Worm (Caenorhabditis elegans) whole organism, L4 larva: ENCODE results near the gene C45G9.8.

ENCODE experiments used
- F44E2.7 ChIP-seq: fragments of 200-800 bp; sonication (Bioruptor generic); IDR thresholded peaks from 2 replicates; pipeline ENCODE4 v2.1.2; 2022; ENCODE audit warnings: missing genetic modification characterization, missing compliant biosample characterization
- F49E8.2 ChIP-seq: sonication (generic microtip); optimal IDR thresholded peaks from 2 replicates; lab custom pipeline; 2016; ENCODE audit warnings: missing compliant biosample characterization, mild to moderate bottlenecking, missing genetic modification characterization, borderline replicate concordance
- Y48G9A.11 ChIP-seq: fragments of 200-800 bp; sonication (Bioruptor generic); IDR thresholded peaks from 2 replicates; pipeline ENCODE4 v1.3.6; 2022; ENCODE audit warnings: missing genetic modification reagents, missing genetic modification characterization, missing compliant biosample characterization
- Y5F2A.4 ChIP-seq: fragments of 200-800 bp; sonication (Bioruptor generic); optimal IDR thresholded peaks from 2 replicates; lab custom pipeline; 2018; ENCODE audit warnings: mild to moderate bottlenecking, missing genetic modification characterization, missing compliant biosample characterization
- ZK546.5 ChIP-seq, 2 experiments: sonication (generic microtip); optimal IDR thresholded peaks; 2 replicates each; lab custom pipeline; 2017; ENCODE audit warnings: missing biosample characterization in 2 of 2, missing genetic modification characterization in 2 of 2
- aha-1 ChIP-seq: fragments of 150-350 bp; peaks from one replicate; lab custom pipeline; 2014; ENCODE audit warnings: missing biosample characterization, missing genetic modification characterization
- aly-2 ChIP-seq: sonication (generic microtip); optimal IDR thresholded peaks from 2 replicates; lab custom pipeline; 2018; ENCODE audit warnings: missing biosample characterization, missing genetic modification characterization
- ama-1 ChIP-seq: fragments of 150-350 bp; optimal IDR thresholded peaks from 2 replicates; lab custom pipeline; 2014; ENCODE audit warnings: inconsistent platforms, mixed read lengths
- arid-1 ChIP-seq: fragments of 200-800 bp; sonication (Bioruptor generic); conservative IDR thresholded peaks from 2 replicates; pipeline ENCODE4 v1.3.6; 2022; ENCODE audit warnings: missing genetic modification reagents, missing genetic modification characterization, missing compliant biosample characterization
- attf-4 ChIP-seq: sonication (generic microtip); optimal IDR thresholded peaks from 3 replicates; lab custom pipeline; 2017; ENCODE audit warnings: missing biosample characterization, missing genetic modification characterization
- cey-2 ChIP-seq: sonication (generic microtip); optimal IDR thresholded peaks from 3 replicates; lab custom pipeline; 2017; ENCODE audit warnings: missing genetic modification characterization, mild to moderate bottlenecking, missing compliant biosample characterization, antibody characterized with exemption, borderline replicate concordance; ENCODE audit not compliant: insufficient read depth
- daf-12 ChIP-seq: fragments of 150-350 bp; optimal IDR thresholded peaks from 2 replicates; lab custom pipeline; 2014; ENCODE audit warnings: missing biosample characterization, missing genetic modification reagents, missing genetic modification characterization
- daf-19 ChIP-seq: fragments of 200-800 bp; sonication (Bioruptor generic); conservative IDR thresholded peaks from 2 replicates; pipeline ENCODE4 v1.3.6; 2022; ENCODE audit warnings: missing genetic modification characterization, missing compliant biosample characterization
- daf-8 ChIP-seq: fragments of 200-800 bp; sonication (Bioruptor generic); IDR thresholded peaks from 2 replicates; pipeline ENCODE4 v1.3.6; 2022; ENCODE audit warnings: missing genetic modification characterization, missing compliant biosample characterization
- dpl-1 ChIP-seq: fragments of 150-350 bp; optimal IDR thresholded peaks from 2 replicates; lab custom pipeline; 2014; ENCODE audit warnings: missing biosample characterization, missing genetic modification reagents, missing genetic modification characterization
- hlh-11 ChIP-seq: fragments of 200-800 bp; sonication (Bioruptor generic); optimal IDR thresholded peaks from 2 replicates; lab custom pipeline; 2018; ENCODE audit warnings: mild to moderate bottlenecking, missing genetic modification characterization, missing compliant biosample characterization
- lim-7 ChIP-seq: fragments of 200-800 bp; sonication (Bioruptor generic); IDR thresholded peaks from 2 replicates; pipeline ENCODE4 v1.3.6; 2022; ENCODE audit warnings: missing genetic modification characterization, missing compliant biosample characterization
- lin-13 ChIP-seq: fragments of 150-350 bp; optimal IDR thresholded peaks from 2 replicates; lab custom pipeline; 2014; ENCODE audit warnings: missing biosample characterization, missing genetic modification reagents, missing genetic modification characterization
- lin-15B ChIP-seq: fragments of 150-350 bp; sonication (generic microtip); optimal IDR thresholded peaks from 3 replicates; lab custom pipeline; 2014; ENCODE audit warnings: missing biosample characterization, missing genetic modification characterization
- lin-38 ChIP-seq: fragments of 200-800 bp; sonication (Bioruptor generic); IDR thresholded peaks from 2 replicates; pipeline ENCODE4 v1.3.6; 2022; ENCODE audit warnings: missing genetic modification reagents, missing genetic modification characterization, missing compliant biosample characterization
- lin-39 ChIP-seq: fragments of 150-350 bp; optimal IDR thresholded peaks from 2 replicates; lab custom pipeline; 2014; ENCODE audit warnings: missing biosample characterization, missing genetic modification reagents, missing genetic modification characterization
- madf-5 ChIP-seq, 2 experiments: fragments of 200-800 bp; sonication (Bioruptor generic); IDR thresholded peaks; 2 replicates each; pipeline ENCODE4 v1.3.6; 2022; ENCODE audit warnings: missing compliant biosample characterization in 2 of 2, missing genetic modification characterization in 2 of 2
- mdt-29 ChIP-seq: fragments of 200-800 bp; sonication (Bioruptor generic); IDR thresholded peaks from 2 replicates; pipeline ENCODE4 v1.3.6; 2022; ENCODE audit warnings: missing genetic modification reagents, missing genetic modification characterization, missing compliant biosample characterization
- nhr-48 ChIP-seq: sonication (generic microtip); optimal IDR thresholded peaks from 2 replicates; lab custom pipeline; 2016; ENCODE audit warnings: mild to moderate bottlenecking, missing genetic modification characterization, missing compliant biosample characterization
- nhr-76 ChIP-seq: fragments of 150-350 bp; optimal IDR thresholded peaks from 2 replicates; lab custom pipeline; 2014; ENCODE audit warnings: missing biosample characterization, missing genetic modification characterization
- nhr-77 ChIP-seq: fragments of 150-350 bp; optimal IDR thresholded peaks from 2 replicates; lab custom pipeline; 2014; ENCODE audit warnings: missing biosample characterization, missing genetic modification characterization
- pha-4 ChIP-seq, 2 experiments: fragments of 150-350 bp in 1 of 2; fragments of 200-800 bp in 1 of 2; sonication (Bioruptor generic) in 1 of 2; IDR thresholded peaks in 1 of 2; optimal IDR thresholded peaks in 1 of 2; 2 replicates each; pipeline versions ENCODE4 v1.3.6 to Lab custom; 2014 to 2022; ENCODE audit warnings: missing genetic modification characterization in 2 of 2, missing genetic modification reagents in 2 of 2, missing biosample characterization in 1 of 2, missing compliant biosample characterization in 1 of 2
- php-3 ChIP-seq: fragments of 200-800 bp; sonication (Bioruptor generic); IDR thresholded peaks from 2 replicates; pipeline ENCODE4 v1.3.6; 2022; ENCODE audit warnings: missing genetic modification reagents, missing genetic modification characterization, missing compliant biosample characterization
- rbr-2 ChIP-seq: sonication (generic microtip); optimal IDR thresholded peaks from 2 replicates; lab custom pipeline; 2016; ENCODE audit warnings: missing genotype, missing genetic modification characterization, missing compliant biosample characterization
- sdz-12 ChIP-seq: fragments of 200-800 bp; sonication (Bioruptor generic); optimal IDR thresholded peaks from 2 replicates; lab custom pipeline; 2018; ENCODE audit warnings: mild to moderate bottlenecking, missing genetic modification characterization, missing compliant biosample characterization
- set-16 ChIP-seq: fragments of 200-800 bp; sonication (Bioruptor generic); IDR thresholded peaks from 2 replicates; pipeline ENCODE4 v1.3.6; 2022; ENCODE audit warnings: missing genetic modification reagents, missing genetic modification characterization, missing compliant biosample characterization
- skn-1 ChIP-seq: fragments of 150-350 bp; optimal IDR thresholded peaks from 2 replicates; lab custom pipeline; 2014; ENCODE audit warnings: missing biosample characterization, missing genetic modification characterization
- snpc-1.2 ChIP-seq: fragments of 200-800 bp; sonication (Bioruptor generic); IDR thresholded peaks from 2 replicates; pipeline ENCODE4 v1.3.6; 2022; ENCODE audit warnings: missing genetic modification reagents, missing genetic modification characterization, missing compliant biosample characterization
- snpc-4 ChIP-seq: fragments of 150-350 bp; optimal IDR thresholded peaks from 2 replicates; lab custom pipeline; 2014; ENCODE audit warnings: missing biosample characterization, missing genetic modification characterization
- spr-1 ChIP-seq: sonication (generic microtip); optimal IDR thresholded peaks from 2 replicates; lab custom pipeline; 2016; ENCODE audit warnings: mild to moderate bottlenecking, missing genetic modification characterization, missing compliant biosample characterization
- tag-97 ChIP-seq: fragments of 200-800 bp; sonication (Bioruptor generic); IDR thresholded peaks from 2 replicates; pipeline ENCODE4 v1.3.6; 2022; ENCODE audit warnings: missing genetic modification characterization, missing compliant biosample characterization
- unc-62 ChIP-seq, 3 experiments: fragments of 150-350 bp in 1 of 3; sonication (generic microtip); optimal IDR thresholded peaks in 2 of 3; peaks in 1 of 3; 1 replicate in 1 of 3; 2 replicates in 2 of 3; lab custom pipeline; 2014 to 2017; ENCODE audit warnings: missing biosample characterization in 3 of 3, missing genetic modification characterization in 3 of 3, missing genetic modification reagents in 3 of 3, missing genotype in 1 of 3
- zfp-3 ChIP-seq: fragments of 200-800 bp; sonication (Bioruptor generic); conservative IDR thresholded peaks from 2 replicates; pipeline ENCODE4 v1.3.6; 2022; ENCODE audit warnings: missing genetic modification reagents, missing genetic modification characterization, missing compliant biosample characterization
- ztf-11 ChIP-seq: fragments of 150-350 bp; optimal IDR thresholded peaks from 2 replicates; lab custom pipeline; 2014; ENCODE audit warnings: missing biosample characterization, missing genetic modification characterization

Gene C45G9.8

DNA sequence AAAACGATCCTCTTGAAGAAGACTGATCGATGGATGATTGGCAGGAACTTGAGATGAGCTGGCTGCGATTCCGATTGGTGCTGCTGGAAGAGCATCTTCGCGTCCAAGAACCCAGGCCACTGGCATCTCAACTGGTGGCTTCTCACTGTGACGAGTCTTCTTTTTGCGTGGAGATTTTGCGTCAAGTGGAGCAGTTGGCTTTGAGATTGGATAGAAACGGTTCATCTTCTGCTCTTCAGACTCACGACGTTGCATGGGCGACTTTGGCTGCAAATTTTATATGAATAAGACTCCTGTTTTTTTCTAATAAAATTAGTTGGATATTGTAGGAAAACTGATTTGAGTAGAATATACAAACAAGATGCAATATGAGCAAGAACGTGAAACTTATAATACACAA, 42.7 kb downstream of the C45G9.8 start:
- TF ChIP-seq F44E2.7 (GFP tag; lab: Robert Waterston, UW) (no peak), set-16 (GFP tag; lab: Robert Waterston, UW) (peak; percentile 13; the same call in 1 of the 2 replicates), F49E8.2 (no peak), aha-1 (tag; lab: Kevin White, UChicago) (peak; percentile 83), lin-38 (GFP tag; lab: Robert Waterston, UW) (peak; percentile 32; the same call in 1 of the 2 replicates), unc-62 (GFP tag; optimal IDR thresholded peaks at IDR 0.05 in 1 of 2; lab: Kevin White, UChicago) (peak in 1 of 2 experiments; percentile 96), unc-62 (tag; optimal IDR thresholded peaks at IDR 0.05; lab: Kevin White, UChicago) (no peak)

- TF ChIP-seq dpl-1 (GFP tag; lab: Kevin White, UChicago) (no peak), mdt-29 (GFP tag; lab: Robert Waterston, UW) (no peak), snpc-4 (tag; lab: Kevin White, UChicago) (no peak), lin-13 (GFP tag; lab: Kevin White, UChicago) (no peak), lin-39 (tag; lab: Kevin White, UChicago) (no peak), ama-1 (no peak), nhr-76 (tag; lab: Kevin White, UChicago) (no peak), attf-4 (tag; lab: Kevin White, UChicago) (no peak), daf-12 (no peak), skn-1 (tag; lab: Kevin White, UChicago) (no peak), daf-8 (GFP tag; lab: Robert Waterston, UW) (no peak)
These were observed 44.7 kb downstream of the C45G9.8 start, which contains the start of gene R144.11 for ce11 chrIII:5008730-5009129. R144.11 (minus strand) TSS chrIII:5008830.

DNA sequence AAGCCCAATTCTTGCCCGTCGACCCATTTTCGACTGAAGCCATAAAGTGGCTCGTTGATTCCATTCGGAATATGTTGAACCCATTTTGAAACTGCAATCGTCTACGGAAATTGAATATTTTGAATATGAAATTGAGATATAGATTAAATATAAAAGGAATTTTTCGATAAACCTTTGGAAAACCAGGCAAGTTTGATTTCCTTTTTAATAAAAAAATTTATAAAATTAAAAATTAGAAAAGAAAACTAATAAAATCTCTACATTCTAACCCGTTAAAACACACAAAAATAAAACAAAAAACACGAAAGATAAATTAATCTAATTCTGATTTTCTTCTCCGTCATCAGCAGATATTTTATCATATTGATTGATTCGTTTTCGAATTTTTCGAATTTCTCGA, 46.6 kb downstream of the C45G9.8 start, which contains the start of gene R144.12:
TSS of gene R144.12 (minus strand) at position 101 of the 400 bp plus-strand sequence.
- TF ChIP-seq php-3 (GFP tag; lab: Robert Waterston, UW) (no peak), zfp-3 (no peak), nhr-48 (tag; lab: Kevin White, UChicago) (no peak), lin-39 (tag; lab: Kevin White, UChicago) (no peak), hlh-11 (tag; lab: Kevin White, UChicago) (no peak), madf-5 (GFP tag; IDR thresholded peaks at IDR 0.05; lab: Robert Waterston, UW) (no peak), tag-97 (GFP tag; lab: Robert Waterston, UW) (no peak), lim-7 (no peak), Y48G9A.11 (no peak), set-16 (GFP tag; lab: Robert Waterston, UW) (no peak), aly-2 (tag; lab: Kevin White, UChicago) (no peak), aha-1 (tag; lab: Kevin White, UChicago) (no peak), arid-1 (GFP tag; lab: Robert Waterston, UW) (no peak)

ce11 chrIII:5004621-5005020, 48.8 kb downstream of the C45G9.8 start, which contains the start of gene R144.6:
R144.6 (minus strand) TSS chrIII:5004721.
- TF ChIP-seq nhr-77 (tag; lab: Kevin White, UChicago) (no peak), Y48G9A.11 (no peak), sdz-12 (no peak), php-3 (GFP tag; lab: Robert Waterston, UW) (no peak), dpl-1 (GFP tag; lab: Kevin White, UChicago) (no peak), Y5F2A.4 (GFP tag; lab: Kevin White, UChicago) (no peak), lin-15B (tag; lab: Kevin White, UChicago) (no peak), daf-19 (GFP tag; lab: Robert Waterston, UW) (no peak), ztf-11 (tag; lab: Kevin White, UChicago) (no peak), ZK546.5 (tag; optimal IDR thresholded peaks at IDR 0.05; lab: Kevin White, UChicago) (no peak), pha-4 (GFP tag; IDR thresholded peaks at IDR 0.05; lab: Robert Waterston, UW) (no peak), pha-4 (tag; optimal IDR thresholded peaks at IDR 0.05; lab: Kevin White, UChicago) (no peak), cey-2 (tag; lab: Kevin White, UChicago) (no peak), lin-13 (GFP tag; lab: Kevin White, UChicago) (no peak), spr-1 (no peak), rbr-2 (no peak), snpc-1.2 (no peak)
